Worm (Caenorhabditis elegans): ENCODE results near the gene glo-1.

glo-1 gene

DNA sequence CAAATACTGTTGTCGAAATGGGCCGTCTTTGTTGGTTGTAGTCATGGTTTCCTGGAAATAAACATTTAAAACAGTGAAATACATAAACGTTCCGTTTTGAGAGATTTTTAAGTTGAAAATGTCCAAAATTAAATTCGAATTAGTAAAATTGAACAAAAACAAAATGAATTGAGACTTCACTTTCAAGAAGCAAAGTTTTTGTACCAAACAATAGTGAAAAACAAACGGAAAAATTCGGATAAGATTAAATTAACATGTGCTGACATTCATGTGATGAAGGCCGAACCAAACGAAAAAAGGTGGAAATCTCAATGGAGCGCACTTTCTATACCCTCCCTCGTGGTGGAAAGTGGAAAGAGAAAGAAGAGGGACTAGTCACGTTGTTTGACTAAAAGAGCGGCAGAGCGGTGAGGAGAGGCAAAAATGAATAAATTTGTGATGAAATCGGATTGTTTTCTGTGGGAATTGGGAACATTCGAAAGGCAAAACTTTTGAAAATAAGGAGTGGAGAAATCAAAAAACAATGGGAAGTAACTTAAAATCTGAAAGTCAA, 43.9 kb downstream of the glo-1 start, which contains the start of gene ipla-2 (continued):
- TF ChIP-seq pag-3 (tag; optimal IDR thresholded peaks at IDR 0.05; ENCODE audit: borderline replicate concordance, insufficient read depth) = peak; percentile 50
- no peak for TF ChIP-seq ets-5 (GFP tag; IDR thresholded peaks at IDR 0.05)
- no peak for TF ChIP-seq fos-1 (tag; optimal IDR thresholded peaks at IDR 0.05)
- TF ChIP-seq ztf-4 (tag; optimal IDR thresholded peaks at IDR 0.05) = peak; percentile 10
- TF ChIP-seq F16B12.6 (tag; optimal IDR thresholded peaks at IDR 0.05) = peak; percentile 20
- no peak for TF ChIP-seq ceh-90 (tag; optimal IDR thresholded peaks at IDR 0.05)
- no peak for TF ChIP-seq mab-9 (GFP tag; IDR thresholded peaks at IDR 0.05)
- no peak for TF ChIP-seq nhr-28 (tag; optimal IDR thresholded peaks at IDR 0.05)
- no peak for TF ChIP-seq egl-27 (tag; optimal IDR thresholded peaks at IDR 0.05)
- TF ChIP-seq efl-3 (GFP tag; optimal IDR thresholded peaks at IDR 0.05) = no peak
- no peak for TF ChIP-seq unc-130 (tag; optimal IDR thresholded peaks at IDR 0.05)
- TF ChIP-seq nhr-237 (tag; optimal IDR thresholded peaks at IDR 0.05) = no peak
- no peak for TF ChIP-seq nhr-77 (tag; optimal IDR thresholded peaks at IDR 0.05)
- TF ChIP-seq rnt-1 (tag; optimal IDR thresholded peaks at IDR 0.05) = peak; percentile 55
- no peak for TF ChIP-seq ceh-88 (GFP tag; IDR thresholded peaks at IDR 0.05)
- peak; percentile 59 to 70 for TF ChIP-seq lsy-2 (tag; optimal IDR thresholded peaks at IDR 0.05)
- TF ChIP-seq egl-13 (tag; optimal IDR thresholded peaks at IDR 0.05) = peak; percentile 15
- no peak for TF ChIP-seq unc-62 (GFP tag; optimal IDR thresholded peaks at IDR 0.05)
- TF ChIP-seq vab-15 (tag; optimal IDR thresholded peaks at IDR 0.05) = no peak
- no peak for TF ChIP-seq lin-39 (tag; optimal IDR thresholded peaks at IDR 0.05)
- no peak for TF ChIP-seq pqm-1 (tag; optimal IDR thresholded peaks at IDR 0.05)
- peak; percentile 9 for TF ChIP-seq mef-2 (tag; optimal IDR thresholded peaks at IDR 0.05)
- no peak for TF ChIP-seq tlp-1 (tag; optimal IDR thresholded peaks at IDR 0.05)
- TF ChIP-seq C16A3.4 (tag; optimal IDR thresholded peaks at IDR 0.05) = peak; percentile 65
- peak; percentile 40 to 59 (median 48) for TF ChIP-seq dpl-1 (GFP tag; optimal IDR thresholded peaks at IDR 0.05)
- TF ChIP-seq pax-3 (tag; optimal IDR thresholded peaks at IDR 0.05) = peak; percentile 17
- no peak for TF ChIP-seq lir-3 (tag; optimal IDR thresholded peaks at IDR 0.05; ENCODE audit: poor library complexity)
- peak; percentile 88 for TF ChIP-seq snu-23 (GFP tag; optimal IDR thresholded peaks at IDR 0.05)
- no peak for TF ChIP-seq hlh-4 (tag; optimal IDR thresholded peaks at IDR 0.05)
- peak; percentile 31 for TF ChIP-seq irx-1 (tag; optimal IDR thresholded peaks at IDR 0.05)
- peak; percentile 80 for TF ChIP-seq blmp-1 (tag; optimal IDR thresholded peaks at IDR 0.05)
- no peak for TF ChIP-seq lin-15B (tag; optimal IDR thresholded peaks at IDR 0.05)
- peak; percentile 28 for TF ChIP-seq nhr-90 (tag; optimal IDR thresholded peaks at IDR 0.05; ENCODE audit: poor library complexity)
- TF ChIP-seq hpl-2 (GFP tag; optimal IDR thresholded peaks at IDR 0.05) = peak; percentile 68
- peak; percentile 39; the same call in 1 of the 2 replicates for TF ChIP-seq nhr-19 (GFP tag; conservative IDR thresholded peaks at IDR 0.05)
- peak; percentile 32 for TF ChIP-seq ceh-8 (GFP tag; optimal IDR thresholded peaks at IDR 0.05)
- TF ChIP-seq lin-35 (GFP tag; optimal IDR thresholded peaks at IDR 0.05) = peak; percentile 26 to 75
- peak; percentile 26 to 30 for TF ChIP-seq efl-1 (optimal IDR thresholded peaks at IDR 0.05)
- peak; percentile 34 to 65 for TF ChIP-seq efl-1 (GFP tag; optimal IDR thresholded peaks at IDR 0.05 in 1 of 2)
- no peak for TF ChIP-seq sox-4 (tag; optimal IDR thresholded peaks at IDR 0.05)
- TF ChIP-seq fkh-4 (tag; optimal IDR thresholded peaks at IDR 0.05; ENCODE audit: borderline replicate concordance) = no peak
- peak; percentile 23 for TF ChIP-seq isw-1 (GFP tag; IDR thresholded peaks at IDR 0.05)
- peak; percentile 82 for TF ChIP-seq nhr-71 (tag; optimal IDR thresholded peaks at IDR 0.05)
- no peak for TF ChIP-seq unc-98 (GFP tag; IDR thresholded peaks at IDR 0.05)
- TF ChIP-seq xbp-1 (tag; optimal IDR thresholded peaks at IDR 0.05) = peak; percentile 59
- TF ChIP-seq nhr-20 (tag; optimal IDR thresholded peaks at IDR 0.05) = peak; percentile 78
- peak; percentile 15 for TF ChIP-seq dsc-1 (tag; optimal IDR thresholded peaks at IDR 0.05)
- no peak for TF ChIP-seq grh-1 (GFP tag; IDR thresholded peaks at IDR 0.05)
- peak; percentile 87 for TF ChIP-seq skn-1 (tag; optimal IDR thresholded peaks at IDR 0.05)
- peak; percentile 81 for TF ChIP-seq mep-1 (tag; optimal IDR thresholded peaks at IDR 0.05)
- no peak for TF ChIP-seq sup-37 (GFP tag; optimal IDR thresholded peaks at IDR 0.05)
- no peak for TF ChIP-seq unc-30 (tag; optimal IDR thresholded peaks at IDR 0.05)
- peak in 1 of 2 experiments; percentile 92 for TF ChIP-seq mdl-1 (tag; optimal IDR thresholded peaks at IDR 0.05)
